Worm (Caenorhabditis elegans) whole organism, early embryonic: Measurements from ENCODE around the gene C15F1.1.
"Not testable (repeated sequence)": the region's sequence is repeated elsewhere in the genome, so short reads cannot be mapped to it uniquely, and the experiment has no call there.

ENCODE experiments used
- B0310.2 ChIP-seq: sonication (generic microtip); optimal IDR thresholded peaks from 2 replicates; lab custom pipeline; 2016; ENCODE audit warnings: mild to moderate bottlenecking, missing genetic modification characterization, missing compliant biosample characterization
- F13C5.2 ChIP-seq: sonication (generic microtip); optimal IDR thresholded peaks from 2 replicates; lab custom pipeline; 2017; ENCODE audit warnings: mild to moderate bottlenecking, missing genetic modification characterization, inconsistent platforms, missing compliant biosample characterization
- aly-1 ChIP-seq: sonication (generic microtip); optimal IDR thresholded peaks from 2 replicates; lab custom pipeline; 2016; ENCODE audit warnings: missing genetic modification characterization, missing compliant biosample characterization
- ama-1 ChIP-seq: fragments of 150-350 bp; optimal IDR thresholded peaks from 2 replicates; lab custom pipeline; 2014
- ceh-13 ChIP-seq: fragments of 200-800 bp; sonication (Bioruptor generic); optimal IDR thresholded peaks from 2 replicates; lab custom pipeline; 2018; ENCODE audit warnings: mild to moderate bottlenecking, missing genetic modification characterization, missing compliant biosample characterization
- ets-7 ChIP-seq: sonication (generic microtip); optimal IDR thresholded peaks from 2 replicates; lab custom pipeline; 2016; ENCODE audit warnings: missing genotype, missing genetic modification characterization, missing compliant biosample characterization
- flt-1 ChIP-seq: fragments of 200-800 bp; sonication (Bioruptor generic); IDR thresholded peaks from 2 replicates; pipeline ENCODE4 v1.3.6; 2022; ENCODE audit warnings: missing genetic modification characterization, missing compliant biosample characterization
- hmbx-1 ChIP-seq: sonication (generic microtip); optimal IDR thresholded peaks from 2 replicates; lab custom pipeline; 2016; ENCODE audit warnings: mild to moderate bottlenecking, missing genetic modification characterization, missing compliant biosample characterization
- hmg-4 ChIP-seq: fragments of 200-800 bp; sonication (Bioruptor generic); optimal IDR thresholded peaks from 2 replicates; lab custom pipeline; 2018; ENCODE audit warnings: mild to moderate bottlenecking, missing genetic modification characterization, missing compliant biosample characterization
- hnd-1 ChIP-seq: sonication (generic microtip); optimal IDR thresholded peaks from 2 replicates; lab custom pipeline; 2016; ENCODE audit warnings: missing genetic modification characterization, missing compliant biosample characterization
- tbx-11 ChIP-seq: fragments of 200-800 bp; sonication (Bioruptor generic); IDR thresholded peaks from 2 replicates; pipeline ENCODE4 v1.3.6; 2022; ENCODE audit warnings: missing genetic modification characterization, missing compliant biosample characterization
- tbx-37 ChIP-seq: fragments of 200-800 bp; sonication (Bioruptor generic); conservative IDR thresholded peaks from 2 replicates; pipeline ENCODE4 v1.3.6; 2022; ENCODE audit warnings: missing genetic modification reagents, missing genetic modification characterization, missing compliant biosample characterization
- tra-4 ChIP-seq: sonication (generic microtip); optimal IDR thresholded peaks from 2 replicates; lab custom pipeline; 2017; ENCODE audit warnings: missing genetic modification characterization, missing compliant biosample characterization

DNA sequence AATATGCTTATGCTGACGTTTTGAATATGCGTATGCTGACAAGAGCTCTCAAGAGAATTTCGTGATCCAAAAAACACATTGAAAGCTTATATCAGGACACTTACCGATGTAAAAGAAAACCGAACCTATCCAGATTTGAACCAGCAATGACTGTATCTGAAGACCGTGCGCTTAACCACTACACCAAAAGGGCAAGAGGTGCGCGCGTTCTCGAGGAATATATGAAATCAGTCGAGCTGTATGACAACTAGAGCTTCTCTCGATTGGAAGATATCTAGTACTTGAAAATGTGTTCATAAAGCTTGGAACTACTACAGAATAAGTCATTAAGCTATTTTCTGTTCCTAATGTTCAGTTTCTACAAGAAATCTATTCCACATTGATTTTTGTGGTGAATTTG is 6.7 kb upstream of the C15F1.1 start:
- TF ChIP-seq B0310.2 (tag; lab: Kevin White, UChicago); tra-4 (tag; lab: Kevin White, UChicago); ama-1 (lab: Kevin White, UChicago); ets-7 (tag; lab: Kevin White, UChicago); aly-1 (tag; lab: Kevin White, UChicago); F13C5.2 (tag; lab: Kevin White, UChicago); flt-1 (GFP tag; lab: Robert Waterston, UW); hnd-1 (tag; lab: Kevin White, UChicago); ceh-13 (GFP tag; lab: Kevin White, UChicago); hmg-4 (GFP tag; lab: Kevin White, UChicago); hmbx-1 (tag; lab: Kevin White, UChicago): not testable (repeated sequence)
- TF ChIP-seq tbx-37 (GFP tag; lab: Robert Waterston, UW) = 0 out of 2 replicates have a peak, but pooled peaks have one; percentile 44
- TF ChIP-seq tbx-11 = 0 out of 2 replicates have a peak, but pooled peaks have one; percentile 57
